Fruit fly (Drosophila melanogaster): Measurements from ENCODE around the gene CG5708.
A peak's percentile ranks its signal among the peaks of the same experiment; 100 is the strongest.

CG5708 gene

dm6 chr2L:10237725-10238446 lies 11.3 kb upstream of the CG5708 start, which contains the start of gene mthl15 (continued):
- TF ChIP-seq chif (GFP tag; optimal IDR thresholded peaks at IDR 0.05) (no peak), CG4404 (GFP tag; IDR thresholded peaks at IDR 0.05) (no peak), ssp (GFP tag; IDR thresholded peaks at IDR 0.05) (no peak), Stat92E (GFP tag; optimal IDR thresholded peaks at IDR 0.05) (no peak), al (GFP tag; IDR thresholded peaks at IDR 0.05) (no peak), cg (GFP tag; optimal IDR thresholded peaks at IDR 0.05) (peak; percentile 68), CG15269 (tag; optimal IDR thresholded peaks at IDR 0.05) (no peak), cato (GFP tag; optimal IDR thresholded peaks at IDR 0.05; ENCODE audit: borderline replicate concordance) (no peak), CG12104 (GFP tag; optimal IDR thresholded peaks at IDR 0.05) (no peak), Taf1 (GFP tag; IDR thresholded peaks at IDR 0.05) (no peak), E2f2 (GFP tag; IDR thresholded peaks at IDR 0.05) (peak; percentile 21; the same call in 1 of the 2 replicates), pfk (GFP tag; optimal IDR thresholded peaks at IDR 0.05) (no peak), CG6175 (GFP tag; IDR thresholded peaks at IDR 0.05) (no peak), CG17912 (GFP tag; optimal IDR thresholded peaks at IDR 0.05) (peak; percentile 22), trh (GFP tag; optimal IDR thresholded peaks at IDR 0.05) (no peak), crp (GFP tag; optimal IDR thresholded peaks at IDR 0.05) (no peak), tgo (GFP tag; IDR thresholded peaks at IDR 0.05) (no peak), CG1233 (GFP tag; optimal IDR thresholded peaks at IDR 0.05) (no peak), CG1024 (GFP tag; IDR thresholded peaks at IDR 0.05) (no peak), Atf3 (GFP tag; optimal IDR thresholded peaks at IDR 0.05) (no peak), CG4707 (GFP tag; optimal IDR thresholded peaks at IDR 0.05) (no peak), B-H2 (GFP tag; optimal IDR thresholded peaks at IDR 0.05) (no peak), CG2889 (GFP tag; IDR thresholded peaks at IDR 0.05) (no peak), slou (GFP tag; optimal IDR thresholded peaks at IDR 0.05) (no peak), Six4 (GFP tag; optimal IDR thresholded peaks at IDR 0.05) (no peak), CG14667 (GFP tag; IDR thresholded peaks at IDR 0.05) (no peak), ind (GFP tag; optimal IDR thresholded peaks at IDR 0.05) (no peak), CG15479 (GFP tag; optimal IDR thresholded peaks at IDR 0.05) (peak; percentile 69), Meics (GFP tag; optimal IDR thresholded peaks at IDR 0.05) (peak; percentile 87)

DNA sequence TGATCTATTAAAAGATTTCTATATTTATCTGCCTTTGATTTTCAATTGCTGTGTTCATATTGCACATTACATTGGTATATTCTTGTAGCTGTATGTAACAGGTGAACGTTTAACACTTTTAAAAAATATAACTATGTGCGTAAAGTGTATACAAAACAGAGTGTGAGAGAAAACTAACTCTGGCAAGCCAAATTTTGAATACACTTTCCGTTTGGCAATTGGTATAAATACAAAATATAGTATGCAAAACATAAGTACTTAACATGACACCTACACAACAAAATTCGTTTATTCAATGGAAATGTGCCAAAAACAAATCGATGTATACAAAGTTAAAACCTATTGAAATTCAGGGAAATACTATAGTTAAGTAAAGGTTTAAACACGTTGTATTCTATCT lies 6.2 kb upstream of the CG5708 start:
- TF ChIP-seq CTCF (GFP tag; optimal IDR thresholded peaks at IDR 0.05) = no peak
- TF ChIP-seq Fer2 (tag; optimal IDR thresholded peaks at IDR 0.05) = no peak
- TF ChIP-seq Hmx (GFP tag; optimal IDR thresholded peaks at IDR 0.05) = peak; percentile 11
- peak; percentile 48 for TF ChIP-seq sens (GFP tag)
- TF ChIP-seq ato (GFP tag; IDR thresholded peaks at IDR 0.05; ENCODE audit: partially characterized antibody) = no peak
- TF ChIP-seq D19A (tag; optimal IDR thresholded peaks at IDR 0.05) = peak; percentile 62
- no peak for TF ChIP-seq vnd (GFP tag; IDR thresholded peaks at IDR 0.05; ENCODE audit: partially characterized antibody)
- no peak for TF ChIP-seq CG3163 (GFP tag; optimal IDR thresholded peaks at IDR 0.05)
- TF ChIP-seq klu (GFP tag; IDR thresholded peaks at IDR 0.05) = no peak

- TF ChIP-seq Sry-δ (GFP tag; optimal IDR thresholded peaks at IDR 0.05) (peak; percentile 30), Meics (GFP tag; optimal IDR thresholded peaks at IDR 0.05) (no peak), Dll (GFP tag; IDR thresholded peaks at IDR 0.05; ENCODE audit: partially characterized antibody) (0 out of 4 replicates have a peak, but pooled peaks have one; percentile 21), ttk (GFP tag; IDR thresholded peaks at IDR 0.05) (no peak), BEAF-32 (GFP tag; optimal IDR thresholded peaks at IDR 0.05) (peak; percentile 56), her (GFP tag; optimal IDR thresholded peaks at IDR 0.05) (no peak), ftz-f1 (GFP tag; optimal IDR thresholded peaks at IDR 0.05) (no peak), CG2678 (tag; optimal IDR thresholded peaks at IDR 0.05) (no peak), chn (GFP tag; optimal IDR thresholded peaks at IDR 0.05) (no peak), CG3847 (GFP tag; IDR thresholded peaks at IDR 0.05) (no peak), stc (GFP tag; IDR thresholded peaks at IDR 0.05) (no peak), CG15696 (tag; optimal IDR thresholded peaks at IDR 0.05) (no peak), CG4617 (GFP tag; optimal IDR thresholded peaks at IDR 0.05; ENCODE audit: borderline replicate concordance) (peak; percentile 54)
Measured at dm6 chr2L:10232152-10232816, 5.7 kb upstream of the CG5708 start, which contains the start of gene eEF1delta. Gene eEF1delta, plus strand, starts transcription at chr2L:10232507.

Measured in whole organism, embryonic.